Fruit fly (Drosophila melanogaster): ENCODE data around the gene CG31465.

The CG31465 gene

DNA sequence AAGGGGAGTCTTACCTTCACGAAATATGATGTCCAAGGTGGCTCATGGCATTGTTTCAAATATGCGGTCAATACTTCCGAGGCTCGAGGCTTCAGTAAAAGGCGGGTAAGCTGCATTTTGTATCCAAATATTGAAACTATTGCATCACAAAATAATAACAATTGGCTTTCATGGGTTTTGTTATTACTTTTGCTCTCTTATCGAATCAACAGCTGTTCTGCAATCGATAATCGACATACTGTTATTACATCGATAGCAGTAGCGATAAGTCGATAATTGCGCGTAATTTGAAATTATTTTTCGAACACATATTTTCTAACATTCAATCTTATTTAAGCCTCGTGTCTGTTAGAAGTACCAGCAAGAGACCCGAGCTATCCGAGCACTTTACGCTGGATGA, 2.1 kb upstream of the CG31465 start, which contains the start of gene CG34148 (continued):
- TF ChIP-seq D (optimal IDR thresholded peaks at IDR 0.05) (no peak), D (GFP tag; optimal IDR thresholded peaks at IDR 0.05) (no peak), dmrt11E (tag; optimal IDR thresholded peaks at IDR 0.05) (no peak), Dek (tag; optimal IDR thresholded peaks at IDR 0.05) (no peak), chinmo (GFP tag; IDR thresholded peaks at IDR 0.05; ENCODE audit: partially characterized antibody) (0 out of 4 replicates have a peak, but pooled peaks have one; percentile 81), CG16863 (GFP tag; optimal IDR thresholded peaks at IDR 0.05) (no peak), CG8924 (tag; optimal IDR thresholded peaks at IDR 0.05) (no peak), CG11560 (tag; IDR thresholded peaks at IDR 0.05) (no peak), mld (GFP tag; IDR thresholded peaks at IDR 0.05; ENCODE audit: partially characterized antibody) (peak; percentile 67; the same call in 2 of the 3 replicates), CG18262 (tag; optimal IDR thresholded peaks at IDR 0.05) (no peak)

DNA sequence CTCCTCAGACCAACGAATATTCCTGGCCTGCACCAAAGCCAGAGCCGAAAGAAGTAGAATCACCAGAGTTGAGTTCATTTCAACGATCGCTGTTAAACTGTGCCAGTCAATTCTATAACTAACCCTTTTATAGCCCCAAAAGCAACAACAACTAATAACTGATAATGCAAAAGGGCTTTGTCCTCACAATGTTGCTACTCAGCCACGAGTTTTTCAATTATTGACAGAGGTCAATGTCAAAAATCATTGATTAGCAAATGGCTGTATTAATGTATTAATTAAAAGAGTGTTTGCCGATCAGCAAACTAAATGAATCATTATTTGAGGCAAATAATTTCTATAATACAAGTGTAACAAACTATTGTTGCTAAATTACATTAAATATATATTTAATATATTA, 3.7 kb downstream of the CG31465 start, which contains the start of gene fit:
Gene fit (minus strand): TSS at position 101 of the 400 bp plus-strand sequence.
- no peak for TF ChIP-seq CG17361 (GFP tag; IDR thresholded peaks at IDR 0.05)
- TF ChIP-seq Hr39 (optimal IDR thresholded peaks at IDR 0.05): no peak
- TF ChIP-seq Sox100B (GFP tag; optimal IDR thresholded peaks at IDR 0.05): no peak
- no peak for TF ChIP-seq ems (GFP tag; optimal IDR thresholded peaks at IDR 0.05)
- TF ChIP-seq Dbx (GFP tag; IDR thresholded peaks at IDR 0.05): no peak
- no peak for TF ChIP-seq Mrtf (GFP tag; IDR thresholded peaks at IDR 0.05)
- no peak for TF ChIP-seq Aef1 (GFP tag; IDR thresholded peaks at IDR 0.05)
- TF ChIP-seq CG6765 (GFP tag; optimal IDR thresholded peaks at IDR 0.05): no peak
- no peak for TF ChIP-seq CG18764 (GFP tag; optimal IDR thresholded peaks at IDR 0.05)
- no peak for TF ChIP-seq NK7.1 (GFP tag; optimal IDR thresholded peaks at IDR 0.05)
- no peak for TF ChIP-seq twi (tag; optimal IDR thresholded peaks at IDR 0.05)
- no peak for TF ChIP-seq CG4617 (GFP tag; optimal IDR thresholded peaks at IDR 0.05; ENCODE audit: borderline replicate concordance)

DNA sequence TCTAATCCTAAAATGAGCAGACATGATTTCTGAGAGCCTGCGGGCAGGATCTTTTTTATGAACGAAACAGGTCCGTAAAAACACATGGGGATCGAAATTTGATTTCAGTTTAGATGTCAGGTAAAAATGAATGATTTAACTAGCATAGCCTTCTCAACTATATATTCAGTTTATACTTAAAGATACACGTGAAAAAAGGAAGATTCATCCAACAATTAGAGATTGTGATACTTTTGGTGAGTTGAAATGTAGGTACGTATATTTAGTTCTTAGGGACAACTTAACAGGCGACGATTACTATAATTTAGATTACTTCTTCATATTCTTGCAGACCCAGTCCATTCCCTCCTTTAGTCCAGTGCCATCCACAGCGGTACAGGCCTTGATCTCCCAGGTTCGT, 4.8 kb downstream of the CG31465 start, which contains the start of gene CG17819:
Gene CG17819 (minus strand): TSS at position 101 of the 400 bp plus-strand sequence.
- TF ChIP-seq Camta (GFP tag; optimal IDR thresholded peaks at IDR 0.05) (no peak), sens-2 (GFP tag; IDR thresholded peaks at IDR 0.05) (no peak), CG1529 (GFP tag; optimal IDR thresholded peaks at IDR 0.05) (no peak), z (GFP tag; IDR thresholded peaks at IDR 0.05) (no peak), Bgb (GFP tag; IDR thresholded peaks at IDR 0.05; ENCODE audit: partially characterized antibody) (no peak), CG11456 (GFP tag; IDR thresholded peaks at IDR 0.05) (no peak), schlank (tag; optimal IDR thresholded peaks at IDR 0.05) (no peak), CG15269 (tag; optimal IDR thresholded peaks at IDR 0.05) (no peak), CG13894 (tag; optimal IDR thresholded peaks at IDR 0.05) (no peak), Sin3A (optimal IDR thresholded peaks at IDR 0.05) (no peak), gsb-n (tag; optimal IDR thresholded peaks at IDR 0.05) (no peak), gro (GFP tag; optimal IDR thresholded peaks at IDR 0.05) (no peak), Sox102F (GFP tag; optimal IDR thresholded peaks at IDR 0.05) (no peak), GATAe (GFP tag; conservative IDR thresholded peaks at IDR 0.05) (no peak), CG2120 (GFP tag; optimal IDR thresholded peaks at IDR 0.05) (no peak)

DNA sequence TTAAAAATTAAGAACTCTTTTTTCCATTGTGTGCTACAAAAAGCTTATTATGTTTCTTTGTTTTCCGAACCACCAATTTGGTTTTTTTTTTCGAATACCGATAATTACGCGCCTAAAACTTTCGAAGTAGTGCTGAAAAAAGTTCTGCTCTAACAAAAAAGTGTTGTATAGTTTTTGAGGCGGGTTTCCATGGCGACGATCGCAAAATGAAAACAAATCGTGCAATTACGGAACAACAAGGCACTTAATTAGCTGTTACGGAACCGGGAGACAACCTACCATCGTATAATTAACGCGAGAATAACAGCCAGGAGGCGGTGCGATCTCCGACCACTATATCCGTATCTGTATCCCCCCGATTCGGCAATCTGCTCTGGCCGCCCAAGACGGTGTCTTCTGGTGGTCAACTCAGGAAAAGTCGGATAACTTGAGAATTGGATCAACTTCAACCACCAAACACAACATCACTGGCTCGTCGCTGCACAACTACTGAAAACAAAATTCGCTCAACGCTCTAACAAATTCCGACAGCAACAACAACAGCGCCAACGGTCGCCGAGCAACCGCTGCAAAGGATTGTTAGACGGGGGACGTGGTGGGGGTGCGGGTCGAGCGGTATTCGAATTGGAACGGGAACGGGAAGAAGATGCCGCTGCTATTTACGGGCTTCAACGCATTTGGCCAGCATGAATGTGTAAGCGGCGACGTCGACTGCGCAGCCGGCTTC, 6.4 kb downstream of the CG31465 start, which contains the start of the genes CG6678 and dnd:
Gene CG6678 (plus strand): TSS at position 169 of the 727 bp plus-strand sequence.
Gene dnd (minus strand): TSS at position 495 of the 727 bp plus-strand sequence.
- TF ChIP-seq Lpt (GFP tag; optimal IDR thresholded peaks at IDR 0.05) (no peak), CG3847 (GFP tag; IDR thresholded peaks at IDR 0.05) (no peak), CG4282 (GFP tag; optimal IDR thresholded peaks at IDR 0.05) (no peak), chm (GFP tag; IDR thresholded peaks at IDR 0.05) (no peak), E2f1 (GFP tag; IDR thresholded peaks at IDR 0.05) (no peak), NFAT (GFP tag; IDR thresholded peaks at IDR 0.05) (peak; percentile 59; the same call in 1 of the 2 replicates), CTCF (GFP tag; optimal IDR thresholded peaks at IDR 0.05) (no peak), emc (GFP tag; optimal IDR thresholded peaks at IDR 0.05) (no peak), sens (GFP tag) (peak; percentile 43), CG11085 (GFP tag; IDR thresholded peaks at IDR 0.05) (no peak), CkIIα-i1 (GFP tag; IDR thresholded peaks at IDR 0.05) (no peak), C15 (GFP tag; IDR thresholded peaks at IDR 0.05) (no peak), CG12104 (GFP tag; optimal IDR thresholded peaks at IDR 0.05) (no peak), CG17568 (GFP tag; optimal IDR thresholded peaks at IDR 0.05) (no peak)
